Worm (Caenorhabditis elegans): ENCODE results near the gene T23B12.11.

DNA sequence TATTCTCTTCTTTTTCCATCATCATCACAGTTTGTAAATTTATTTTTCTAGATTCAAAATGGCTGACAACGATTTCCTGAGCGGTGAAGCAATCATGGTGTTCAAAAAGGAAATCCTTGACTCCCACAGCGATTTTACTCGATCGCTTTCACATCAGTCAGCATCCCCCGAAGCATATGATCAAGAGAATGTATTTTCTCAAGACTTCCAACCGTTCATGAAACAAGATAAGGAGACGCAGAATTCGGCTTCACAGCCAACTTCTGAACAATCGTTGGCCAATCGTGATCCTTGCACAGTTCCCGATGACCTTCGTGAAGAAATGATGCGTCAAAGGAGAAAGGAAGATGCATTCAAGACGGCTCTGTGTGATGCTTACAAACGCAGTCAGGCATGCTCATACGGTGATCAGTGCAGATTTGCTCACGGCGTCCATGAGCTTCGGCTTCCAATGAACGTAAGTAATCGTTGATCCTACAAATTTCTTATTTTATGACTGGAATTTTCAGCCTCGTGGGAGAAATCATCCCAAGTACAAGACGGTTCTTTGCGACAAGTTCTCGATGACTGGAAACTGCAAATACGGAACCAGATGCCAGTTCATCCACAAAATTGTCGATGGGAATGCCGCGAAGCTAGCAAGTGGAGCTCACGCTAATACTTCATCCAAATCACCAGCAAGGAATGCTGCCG, 41.0 kb upstream of the T23B12.11 start, which contains the start of gene pos-1:
- TF ChIP-seq npax-4 (tag; optimal IDR thresholded peaks at IDR 0.05) (no peak), pha-4 (tag; optimal IDR thresholded peaks at IDR 0.05) (no peak), nfya-1 (tag; optimal IDR thresholded peaks at IDR 0.05) (no peak)
